Fruit fly (Drosophila melanogaster) whole organism, embryonic: Measurements from ENCODE around the gene CG31549.

Experiments used
- Ada2b ChIP-seq: fragments of 200-800 bp; sonication (Bioruptor generic); IDR thresholded peaks from 2 replicates; pipeline ENCODE4 v1.3.6; 2022; ENCODE audit warnings: missing biosample characterization, missing genetic modification characterization
- C15 ChIP-seq: fragments of 200-800 bp; sonication (Bioruptor generic); IDR thresholded peaks from 3 replicates; pipeline ENCODE4 v1.3.6; 2022; ENCODE audit warnings: missing biosample characterization, missing genetic modification characterization
- CG10565 ChIP-seq: fragments of 200-800 bp; sonication (Bioruptor generic); optimal IDR thresholded peaks from 3 replicates; lab custom pipeline; 2016; ENCODE audit warnings: missing biosample characterization, mild to moderate bottlenecking, missing genetic modification characterization
- CG11504 ChIP-seq: fragments of 200-800 bp; sonication (Bioruptor generic); optimal IDR thresholded peaks from 3 replicates; lab custom pipeline; 2019; ENCODE audit warnings: missing biosample characterization, mild to moderate bottlenecking, missing genetic modification characterization, moderate library complexity
- CG12104 ChIP-seq: fragments of 200-800 bp; sonication (Bioruptor generic); optimal IDR thresholded peaks from 3 replicates; lab custom pipeline; 2016; ENCODE audit warnings: missing biosample characterization, missing genetic modification characterization
- CG12155 ChIP-seq: fragments of 200-800 bp; sonication (Bioruptor generic); optimal IDR thresholded peaks from 3 replicates; lab custom pipeline; 2016; ENCODE audit warnings: missing biosample characterization, missing genetic modification characterization
- CG16863 ChIP-seq: fragments of 200-800 bp; sonication (Bioruptor generic); optimal IDR thresholded peaks from 3 replicates; lab custom pipeline; 2016; ENCODE audit warnings: missing biosample characterization, missing genetic modification characterization
- CG17612 ChIP-seq: fragments of 200-800 bp; sonication (Bioruptor generic); IDR thresholded peaks from 2 replicates; pipeline ENCODE4 v1.3.6; 2022; ENCODE audit warnings: missing biosample characterization, missing genetic modification characterization
- CG17912 ChIP-seq: fragments of 200-800 bp; sonication (Bioruptor generic); optimal IDR thresholded peaks from 2 replicates; lab custom pipeline; 2018; ENCODE audit warnings: missing biosample characterization, mild to moderate bottlenecking, missing genetic modification characterization
- CG2116 ChIP-seq: fragments of 200-800 bp; sonication (Bioruptor generic); optimal IDR thresholded peaks from 3 replicates; lab custom pipeline; 2018; ENCODE audit warnings: missing biosample characterization, mild to moderate bottlenecking, missing genetic modification characterization
- CG31365 ChIP-seq: fragments of 200-800 bp; sonication (Bioruptor generic); optimal IDR thresholded peaks from 2 replicates; lab custom pipeline; 2018; ENCODE audit warnings: missing biosample characterization, mild to moderate bottlenecking, missing genetic modification characterization
- CG3163 ChIP-seq: fragments of 200-800 bp; sonication (Bioruptor generic); optimal IDR thresholded peaks from 3 replicates; lab custom pipeline; 2016; ENCODE audit warnings: missing biosample characterization, missing genetic modification characterization
- CG32772 ChIP-seq: fragments of 200-800 bp; sonication (Bioruptor generic); IDR thresholded peaks from 2 replicates; pipeline ENCODE4 v1.3.6; 2022; ENCODE audit warnings: missing biosample characterization, missing genetic modification characterization
- CG33557 ChIP-seq: fragments of 200-800 bp; sonication (Bioruptor generic); optimal IDR thresholded peaks from 2 replicates; lab custom pipeline; 2019; ENCODE audit warnings: missing biosample characterization, mild to moderate bottlenecking, missing genetic modification characterization, moderate library complexity
- CG3407 ChIP-seq: fragments of 200-800 bp; sonication (Bioruptor generic); optimal IDR thresholded peaks from 2 replicates; lab custom pipeline; 2018; ENCODE audit warnings: missing biosample characterization, mild to moderate bottlenecking, missing genetic modification characterization
- CG4360 ChIP-seq: fragments of 200-800 bp; sonication (Bioruptor generic); IDR thresholded peaks from 2 replicates; pipeline ENCODE4 v1.3.6; 2022; ENCODE audit warnings: missing biosample characterization, missing genetic modification characterization
- CG4820 ChIP-seq: fragments of 200-800 bp; sonication (Bioruptor generic); optimal IDR thresholded peaks from 3 replicates; lab custom pipeline; 2016; ENCODE audit warnings: missing biosample characterization, missing genetic modification characterization
- CG6175 ChIP-seq: fragments of 200-800 bp; sonication (Bioruptor generic); IDR thresholded peaks from 3 replicates; pipeline ENCODE4 v1.3.6; 2022; ENCODE audit warnings: missing biosample characterization, missing genetic modification characterization
- CG6654 ChIP-seq: fragments of 200-800 bp; sonication (Bioruptor generic); optimal IDR thresholded peaks from 2 replicates; lab custom pipeline; 2017; ENCODE audit warnings: missing biosample characterization, mild to moderate bottlenecking, missing genetic modification characterization
- CG7928 ChIP-seq: fragments of 200-800 bp; sonication (Bioruptor generic); optimal IDR thresholded peaks from 2 replicates; lab custom pipeline; 2017; ENCODE audit warnings: missing biosample characterization, mild to moderate bottlenecking, missing genetic modification characterization
- CG8290 ChIP-seq, 3 experiments: fragments of 200-800 bp; sonication (Bioruptor generic); optimal IDR thresholded peaks; 2 replicates each; lab custom pipeline; 2016 to 2019; ENCODE audit warnings: missing biosample characterization in 3 of 3, missing genetic modification characterization in 3 of 3, mild to moderate bottlenecking in 2 of 3, moderate library complexity in 1 of 3
- CG8924 ChIP-seq: fragments of 200-800 bp; optimal IDR thresholded peaks from 3 replicates; lab custom pipeline; 2019; ENCODE audit warnings: missing biosample characterization, mild to moderate bottlenecking, missing genetic modification characterization, moderate library complexity
- CG9797 ChIP-seq: fragments of 200-800 bp; sonication (Bioruptor generic); optimal IDR thresholded peaks from 3 replicates; lab custom pipeline; 2018; ENCODE audit warnings: missing biosample characterization, mild to moderate bottlenecking, missing genetic modification characterization
- CG9932 ChIP-seq: fragments of 200-800 bp; sonication (Bioruptor generic); IDR thresholded peaks from 2 replicates; pipeline ENCODE4 v1.3.6; 2022; ENCODE audit warnings: missing biosample characterization, missing genetic modification characterization
- D ChIP-seq, 2 experiments: fragments of 200-800 bp in 1 of 2; fragments of >200 bp in 1 of 2; sonication (Bioruptor generic) in 1 of 2; optimal IDR thresholded peaks; 2 replicates in 1 of 2; 3 replicates in 1 of 2; lab custom pipeline; 2017; ENCODE audit warnings: mild to moderate bottlenecking in 1 of 2, missing biosample characterization in 1 of 2, missing genetic modification characterization in 1 of 2, missing genetic modification reagents in 1 of 2
- Ets65A ChIP-seq: fragments of 200-800 bp; sonication (Bioruptor generic); peaks from one replicate; lab custom pipeline; 2016; ENCODE audit warnings: missing biosample characterization, missing genetic modification characterization
- HHEX ChIP-seq: fragments of 200-800 bp; sonication (Bioruptor generic); optimal IDR thresholded peaks from 3 replicates; lab custom pipeline; 2017; ENCODE audit warnings: missing biosample characterization, mild to moderate bottlenecking, missing genetic modification characterization, missing genetic modification reagents
- HLHmδ ChIP-seq: fragments of 200-800 bp; sonication (Bioruptor generic); optimal IDR thresholded peaks from 2 replicates; lab custom pipeline; 2018; ENCODE audit warnings: missing biosample characterization, mild to moderate bottlenecking, missing genetic modification characterization, moderate library complexity
- Hey ChIP-seq: fragments of 200-800 bp; sonication (Bioruptor generic); optimal IDR thresholded peaks from 3 replicates; lab custom pipeline; 2018; ENCODE audit warnings: missing biosample characterization, mild to moderate bottlenecking, missing genetic modification characterization
- NC2β ChIP-seq: fragments of 200-800 bp; sonication (Bioruptor generic); optimal IDR thresholded peaks from 2 replicates; lab custom pipeline; 2016; ENCODE audit warnings: missing biosample characterization, missing genetic modification characterization
- Neu2 ChIP-seq: fragments of 200-800 bp; sonication (Bioruptor generic); optimal IDR thresholded peaks from 3 replicates; lab custom pipeline; 2016; ENCODE audit warnings: missing biosample characterization, missing genetic modification characterization, borderline replicate concordance
- TFAM ChIP-seq: fragments of 200-800 bp; sonication (Bioruptor generic); optimal IDR thresholded peaks from 2 replicates; lab custom pipeline; 2017; ENCODE audit warnings: missing biosample characterization, missing genetic modification characterization, inconsistent platforms
- al ChIP-seq: fragments of 200-800 bp; sonication (Bioruptor generic); IDR thresholded peaks from 2 replicates; pipeline ENCODE4 v1.3.6; 2022; ENCODE audit warnings: missing biosample characterization, missing genetic modification characterization
- bcd ChIP-seq: fragments of 200-800 bp; sonication (Bioruptor generic); optimal IDR thresholded peaks from 2 replicates; lab custom pipeline; 2017; ENCODE audit warnings: missing biosample characterization, mild to moderate bottlenecking, missing genetic modification characterization
- cad ChIP-seq: fragments of >200 bp; optimal IDR thresholded peaks from 2 replicates; lab custom pipeline; 2017; ENCODE audit warnings: missing biosample characterization, missing genetic modification characterization
- ci ChIP-seq: fragments of 200-800 bp; sonication (Bioruptor generic); IDR thresholded peaks from 3 replicates; pipeline ENCODE4 v1.3.6; 2022; ENCODE audit warnings: missing biosample characterization, missing genetic modification characterization
- crol ChIP-seq: fragments of 200-800 bp; sonication (Bioruptor generic); IDR thresholded peaks from 2 replicates; pipeline ENCODE4 v1.3.6; 2022; ENCODE audit warnings: missing biosample characterization, missing genetic modification characterization
- dmrt99B ChIP-seq: fragments of 200-800 bp; sonication (Bioruptor generic); optimal IDR thresholded peaks from 2 replicates; lab custom pipeline; 2018; ENCODE audit warnings: missing biosample characterization, mild to moderate bottlenecking, missing genetic modification characterization, moderate library complexity
- emc ChIP-seq: fragments of 200-800 bp; sonication (Bioruptor generic); optimal IDR thresholded peaks from 2 replicates; lab custom pipeline; 2016; ENCODE audit warnings: missing biosample characterization, missing genetic modification characterization
- fru ChIP-seq: fragments of >200 bp; optimal IDR thresholded peaks from 2 replicates; lab custom pipeline; 2017
- gfzf ChIP-seq: fragments of 200-800 bp; sonication (Bioruptor generic); optimal IDR thresholded peaks from 2 replicates; lab custom pipeline; 2016; ENCODE audit warnings: missing biosample characterization, mild to moderate bottlenecking, missing genetic modification characterization, moderate library complexity
- nerfin-1 ChIP-seq: fragments of 200-800 bp; sonication (Bioruptor generic); optimal IDR thresholded peaks from 3 replicates; lab custom pipeline; 2019; ENCODE audit warnings: missing biosample characterization, mild to moderate bottlenecking, missing genetic modification characterization, moderate library complexity
- nmo ChIP-seq: fragments of 200-800 bp; sonication (Bioruptor generic); optimal IDR thresholded peaks from 2 replicates; lab custom pipeline; 2018; ENCODE audit warnings: missing biosample characterization, mild to moderate bottlenecking, missing genetic modification characterization, moderate library complexity
- org-1 ChIP-seq: fragments of 200-800 bp; sonication (Bioruptor generic); optimal IDR thresholded peaks from 2 replicates; lab custom pipeline; 2017; ENCODE audit warnings: missing biosample characterization, missing genetic modification characterization
- psq ChIP-seq: fragments of 200-800 bp; sonication (Bioruptor generic); optimal IDR thresholded peaks from 2 replicates; lab custom pipeline; 2017; ENCODE audit warnings: missing biosample characterization, missing genetic modification characterization
- sisA ChIP-seq: fragments of 200-800 bp; sonication (Bioruptor generic); IDR thresholded peaks from 2 replicates; pipeline ENCODE4 v1.3.6; 2022; ENCODE audit warnings: missing biosample characterization, missing genetic modification characterization
- stwl ChIP-seq: fragments of 200-800 bp; sonication (Bioruptor generic); optimal IDR thresholded peaks from 3 replicates; lab custom pipeline; 2018; ENCODE audit warnings: missing biosample characterization, mild to moderate bottlenecking, missing genetic modification characterization, moderate library complexity
- tna ChIP-seq: fragments of 200-800 bp; sonication (Bioruptor generic); IDR thresholded peaks from 2 replicates; pipeline ENCODE4 v1.3.6; 2022; ENCODE audit warnings: missing biosample characterization, missing genetic modification characterization; ENCODE audit not compliant: partially characterized antibody

Gene CG31549

DNA sequence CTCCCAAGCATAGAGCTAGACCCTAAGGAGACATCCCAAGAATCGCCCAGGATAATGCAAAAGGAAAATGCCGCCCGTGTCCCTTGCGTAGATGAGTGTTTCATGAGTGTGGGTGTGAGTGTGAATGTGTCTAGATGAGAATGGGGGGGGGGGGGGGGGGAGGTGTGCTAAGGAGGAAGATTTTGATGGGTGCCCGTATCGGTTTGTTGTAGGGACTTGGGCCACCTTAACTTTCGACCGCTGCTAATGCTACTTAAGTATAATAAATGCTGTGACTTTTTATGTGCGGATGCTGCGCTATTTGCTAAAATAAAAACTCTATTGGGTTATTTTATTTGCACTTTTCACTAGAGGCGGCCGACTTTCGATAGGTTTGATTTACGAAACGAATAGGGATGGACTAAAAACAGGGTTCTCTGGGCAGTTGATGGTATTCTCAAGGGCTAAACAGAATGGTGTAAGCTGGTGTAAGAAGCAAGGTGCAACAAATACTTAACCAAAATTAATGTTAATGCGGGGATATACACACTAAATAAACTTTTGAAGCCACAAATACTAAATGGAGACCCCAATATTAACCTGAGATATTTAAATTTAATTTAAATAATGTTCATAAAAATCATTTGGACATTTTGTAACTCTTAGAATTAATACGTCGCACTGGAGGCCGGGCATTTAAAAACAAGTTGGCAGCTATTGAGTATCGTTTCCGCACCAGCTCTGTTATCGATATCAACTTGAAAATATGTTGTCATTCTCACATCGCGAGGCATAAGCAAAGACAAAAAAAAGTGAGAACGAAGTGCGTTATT lies 37.1 kb downstream of the CG31549 start, which contains the start of the genes Xe7 and Atg17 (continued):
- TF ChIP-seq CG6654, result peak; percentile 72
- TF ChIP-seq al, result peak; percentile 93
- TF ChIP-seq CG17912 (GFP tag; lab: Kevin White, UChicago), result peak; percentile 62
- TF ChIP-seq C15 (GFP tag; lab: Robert Waterston, UW), result peak; percentile 67; the same call in 1 of the 3 replicates
- TF ChIP-seq CG32772 (GFP tag; lab: Robert Waterston, UW), result peak; percentile 91
- TF ChIP-seq org-1 (GFP tag; lab: Kevin White, UChicago), result peak; percentile 72
- peak; percentile 32 for TF ChIP-seq CG31365
- peak; percentile 97 for TF ChIP-seq CG2116 (GFP tag; lab: Kevin White, UChicago)
- peak; percentile 97 for TF ChIP-seq CG9932 (GFP tag; lab: Robert Waterston, UW)
- peak; percentile 90 for TF ChIP-seq bcd (GFP tag; lab: Kevin White, UChicago)
- peak; percentile 95 for TF ChIP-seq sisA
- peak; percentile 90 for TF ChIP-seq CG33557 (GFP tag; lab: Kevin White, UChicago)
- peak; percentile 4 for TF ChIP-seq dmrt99B (tag; lab: Kevin White, UChicago)
- TF ChIP-seq HLHmδ (GFP tag; lab: Kevin White, UChicago), result no peak
- peak; percentile 93 for TF ChIP-seq CG12155 (GFP tag; lab: Kevin White, UChicago)
- TF ChIP-seq Neu2 (GFP tag; lab: Kevin White, UChicago), result peak; percentile 27
- TF ChIP-seq CG10565 (GFP tag; lab: Kevin White, UChicago), result peak; percentile 24
- TF ChIP-seq CG16863 (GFP tag; lab: Kevin White, UChicago), result peak; percentile 78
- TF ChIP-seq psq (GFP tag; lab: Kevin White, UChicago), result peak; percentile 23
- peak; percentile 80 for TF ChIP-seq ci
- TF ChIP-seq CG9797 (GFP tag; lab: Kevin White, UChicago), result peak; percentile 50
- TF ChIP-seq cad, result no peak
- TF ChIP-seq Ets65A, result peak; percentile 99
- peak; percentile 77 for TF ChIP-seq emc (GFP tag; lab: Kevin White, UChicago)
- TF ChIP-seq nerfin-1 (tag; lab: Kevin White, UChicago), result peak; percentile 82
- TF ChIP-seq CG12104 (GFP tag; lab: Kevin White, UChicago), result peak; percentile 92
- peak; percentile 85; the same call in 2 of the 3 replicates for TF ChIP-seq CG6175 (GFP tag; lab: Robert Waterston, UW)
- TF ChIP-seq CG8290 (GFP tag; optimal IDR thresholded peaks at IDR 0.05; lab: Kevin White, UChicago), result peak; percentile 85
- peak; percentile 26 to 74 for TF ChIP-seq CG8290 (tag; optimal IDR thresholded peaks at IDR 0.05; lab: Kevin White, UChicago)
- peak; percentile 99 for TF ChIP-seq crol (GFP tag; lab: Robert Waterston, UW)
- peak; percentile 95 for TF ChIP-seq nmo
- TF ChIP-seq fru (lab: Kevin White, UChicago), result no peak
- peak; percentile 42 for TF ChIP-seq CG3163
- peak; percentile 76 for TF ChIP-seq Hey (tag; lab: Kevin White, UChicago)
- TF ChIP-seq stwl (tag; lab: Kevin White, UChicago), result peak; percentile 71
- TF ChIP-seq gfzf (GFP tag; lab: Kevin White, UChicago), result peak; percentile 24
- TF ChIP-seq Ada2b (GFP tag; lab: Robert Waterston, UW), result peak; percentile 84
- no peak for TF ChIP-seq tna
- peak; percentile 83 for TF ChIP-seq CG17612 (GFP tag; lab: Robert Waterston, UW)
- no peak for TF ChIP-seq CG4360 (GFP tag; lab: Robert Waterston, UW)
- peak; percentile 16 for TF ChIP-seq TFAM (GFP tag; lab: Kevin White, UChicago)
- peak; percentile 85 for TF ChIP-seq CG4820
- peak; percentile 74 for TF ChIP-seq CG7928
- TF ChIP-seq CG11504, result peak; percentile 90
- TF ChIP-seq CG3407, result peak; percentile 79
- TF ChIP-seq NC2β (GFP tag; lab: Kevin White, UChicago), result peak; percentile 80
- no peak for TF ChIP-seq D (optimal IDR thresholded peaks at IDR 0.05; lab: Kevin White, UChicago)
- TF ChIP-seq D (GFP tag; optimal IDR thresholded peaks at IDR 0.05; lab: Kevin White, UChicago), result peak; percentile 80
- TF ChIP-seq HHEX, result peak; percentile 85
- TF ChIP-seq CG8924 (tag; lab: Kevin White, UChicago), result peak; percentile 89
